Fruit fly (Drosophila melanogaster) Kc167 (cell line): ENCODE data around the gene Nmnat.

Source experiments
- Myc ChIP-seq: fragments of >200 bp; optimal IDR thresholded peaks from 2 replicates; lab custom pipeline; 2017; ENCODE audit warnings: missing external identifiers
- Sin3A ChIP-seq: fragments of >200 bp; optimal IDR thresholded peaks from 2 replicates; lab custom pipeline; 2018; ENCODE audit warnings: missing external identifiers
- h ChIP-seq: fragments of >200 bp; optimal IDR thresholded peaks from 3 replicates; lab custom pipeline; 2018; ENCODE audit warnings: missing external identifiers
- insv ChIP-seq: fragments of >200 bp; optimal IDR thresholded peaks from 3 replicates; lab custom pipeline; 2018; ENCODE audit warnings: missing external identifiers
- psq ChIP-seq: fragments of >200 bp; optimal IDR thresholded peaks from 2 replicates; lab custom pipeline; 2017; ENCODE audit warnings: missing external identifiers
- ttk ChIP-seq: sonication (Bioruptor generic); optimal IDR thresholded peaks from 2 replicates; lab custom pipeline; 2017; ENCODE audit warnings: missing external identifiers

The Nmnat gene

dm6 chr3R:24974762-24975432 lies 29.9 kb downstream of the Nmnat start:
- TF ChIP-seq Myc = no peak
- no peak for TF ChIP-seq ttk
- no peak for TF ChIP-seq psq (lab: Kevin White, UChicago)
- TF ChIP-seq insv (lab: Kevin White, UChicago) = no peak
- TF ChIP-seq Sin3A = no peak
- no peak for TF ChIP-seq h (lab: Kevin White, UChicago)

- TF ChIP-seq Sin3A = no peak
- TF ChIP-seq insv (lab: Kevin White, UChicago) = no peak
- TF ChIP-seq psq (lab: Kevin White, UChicago) = no peak
- no peak for TF ChIP-seq Myc
- no peak for TF ChIP-seq h (lab: Kevin White, UChicago)
- TF ChIP-seq ttk = no peak
These were observed 31.1 kb downstream of the Nmnat start for dm6 chr3R:24976144-24976543.

dm6 chr3R:24983537-24984501 lies 38.8 kb downstream of the Nmnat start, which contains the start of gene tnc:
Gene tnc (plus strand): TSS chr3R:24984384.
- TF ChIP-seq h (lab: Kevin White, UChicago) (no peak), Sin3A (no peak), psq (lab: Kevin White, UChicago) (no peak), ttk (no peak), Myc (no peak), insv (lab: Kevin White, UChicago) (no peak)

dm6 chr3R:24985029-24985685 lies 40.1 kb downstream of the Nmnat start:
- TF ChIP-seq ttk (no peak), h (lab: Kevin White, UChicago) (no peak), Myc (no peak), insv (lab: Kevin White, UChicago) (no peak), psq (lab: Kevin White, UChicago) (no peak), Sin3A (no peak)

dm6 chr3R:24996502-24996901 lies 51.5 kb downstream of the Nmnat start:
- TF ChIP-seq ttk = no peak
- TF ChIP-seq insv (lab: Kevin White, UChicago) = no peak
- TF ChIP-seq Sin3A = no peak
- TF ChIP-seq psq (lab: Kevin White, UChicago) = no peak
- no peak for TF ChIP-seq h (lab: Kevin White, UChicago)
- TF ChIP-seq Myc = no peak
